Worm (Caenorhabditis elegans) whole organism, L1 larva: ENCODE data around the gene sra-27.

Experiments
- C16A3.4 ChIP-seq: fragments of 150-350 bp; optimal IDR thresholded peaks from 2 replicates; lab custom pipeline; 2014; ENCODE audit warnings: missing biosample characterization, missing genetic modification characterization
- alr-1 ChIP-seq: fragments of 200-800 bp; sonication (Bioruptor generic); optimal IDR thresholded peaks from 2 replicates; lab custom pipeline; 2018; ENCODE audit warnings: borderline replicate concordance, mild to moderate bottlenecking, missing genetic modification characterization, missing compliant biosample characterization
- ama-1 ChIP-seq: fragments of 150-350 bp; optimal IDR thresholded peaks from 2 replicates; lab custom pipeline; 2014
- blmp-1 ChIP-seq: fragments of 150-350 bp; optimal IDR thresholded peaks from 2 replicates; lab custom pipeline; 2014; ENCODE audit warnings: missing biosample characterization, missing genetic modification characterization
- ceh-63 ChIP-seq: fragments of 200-800 bp; sonication (Bioruptor generic); optimal IDR thresholded peaks from 2 replicates; lab custom pipeline; 2018; ENCODE audit warnings: mild to moderate bottlenecking, missing genetic modification characterization, missing compliant biosample characterization
- ceh-82 ChIP-seq, 3 experiments: fragments of 150-350 bp in 1 of 3; sonication (generic microtip) in 2 of 3; optimal IDR thresholded peaks; 2 replicates each; lab custom pipeline; 2014 to 2017; ENCODE audit warnings: missing biosample characterization in 3 of 3, missing genetic modification characterization in 3 of 3
- ceh-90 ChIP-seq: sonication (generic microtip); optimal IDR thresholded peaks from 2 replicates; lab custom pipeline; 2016; ENCODE audit warnings: missing genetic modification characterization, missing compliant biosample characterization
- ces-1 ChIP-seq: fragments of 150-350 bp; optimal IDR thresholded peaks from 2 replicates; lab custom pipeline; 2014; ENCODE audit warnings: missing biosample characterization, missing genetic modification reagents, missing genetic modification characterization
- dsc-1 ChIP-seq: sonication (generic microtip); optimal IDR thresholded peaks from 2 replicates; lab custom pipeline; 2016; ENCODE audit warnings: mild to moderate bottlenecking, missing genetic modification characterization, missing compliant biosample characterization
- efl-1 ChIP-seq, 4 experiments: fragments of 150-350 bp; optimal IDR thresholded peaks in 3 of 4; peaks in 1 of 4; 1 replicate in 1 of 4; 2 replicates in 3 of 4; lab custom pipeline; 2014; ENCODE audit warnings: missing biosample characterization in 2 of 4, missing genetic modification characterization in 2 of 4, missing genetic modification reagents in 2 of 4
- elt-2 ChIP-seq: sonication (generic microtip); optimal IDR thresholded peaks from 2 replicates; lab custom pipeline; 2016; ENCODE audit warnings: missing genetic modification characterization, mild to moderate bottlenecking, inconsistent platforms, missing compliant biosample characterization, missing genetic modification reagents
- elt-3 ChIP-seq, 6 experiments: fragments of 150-350 bp in 1 of 6; sonication (generic microtip); optimal IDR thresholded peaks; 2 replicates each; lab custom pipeline; 2017 to 2018; ENCODE audit warnings: missing biosample characterization in 6 of 6, missing genetic modification characterization in 6 of 6, inconsistent platforms in 1 of 6
- fkh-10 ChIP-seq: sonication (generic microtip); optimal IDR thresholded peaks from 2 replicates; lab custom pipeline; 2017; ENCODE audit warnings: missing biosample characterization, missing genetic modification reagents, missing genetic modification characterization
- fkh-8 ChIP-seq: sonication (generic microtip); optimal IDR thresholded peaks from 2 replicates; lab custom pipeline; 2016; ENCODE audit warnings: mild to moderate bottlenecking, missing genetic modification characterization, missing compliant biosample characterization
- hlh-17 ChIP-seq: fragments of 200-800 bp; sonication (Bioruptor generic); optimal IDR thresholded peaks from 2 replicates; lab custom pipeline; 2018; ENCODE audit warnings: missing genetic modification characterization, mild to moderate bottlenecking, missing compliant biosample characterization, moderate library complexity, borderline replicate concordance
- hlh-4 ChIP-seq: sonication (generic microtip); optimal IDR thresholded peaks from 2 replicates; lab custom pipeline; 2016; ENCODE audit warnings: mild to moderate bottlenecking, missing genetic modification characterization, missing compliant biosample characterization
- jun-1 ChIP-seq: fragments of 150-350 bp; optimal IDR thresholded peaks from 2 replicates; lab custom pipeline; 2014; ENCODE audit warnings: missing biosample characterization, missing genetic modification reagents, missing genetic modification characterization
- lin-14 ChIP-seq: fragments of 200-800 bp; sonication (Bioruptor generic); optimal IDR thresholded peaks from 2 replicates; lab custom pipeline; 2018; ENCODE audit warnings: mild to moderate bottlenecking, missing genetic modification characterization, moderate library complexity, missing compliant biosample characterization
- lin-15B ChIP-seq: fragments of 150-350 bp; sonication (generic microtip); optimal IDR thresholded peaks from 3 replicates; lab custom pipeline; 2014; ENCODE audit warnings: missing biosample characterization, missing genetic modification characterization
- lin-35 ChIP-seq, 2 experiments: fragments of 150-350 bp; optimal IDR thresholded peaks; 2 replicates each; lab custom pipeline; 2014; ENCODE audit warnings: missing biosample characterization in 2 of 2, missing genetic modification characterization in 2 of 2, missing genetic modification reagents in 2 of 2
- lsy-2 ChIP-seq, 2 experiments: fragments of 150-350 bp; optimal IDR thresholded peaks; 2 replicates each; lab custom pipeline; 2014; ENCODE audit warnings: missing biosample characterization in 2 of 2, missing genetic modification characterization in 2 of 2
- mab-9 ChIP-seq: fragments of 200-800 bp; sonication (Bioruptor generic); IDR thresholded peaks from 2 replicates; pipeline ENCODE4 v1.3.6; 2022; ENCODE audit warnings: missing genetic modification reagents, missing genetic modification characterization, missing compliant biosample characterization
- mdl-1 ChIP-seq, 2 experiments: fragments of 150-350 bp; optimal IDR thresholded peaks; 2 replicates each; lab custom pipeline; 2014 to 2017; ENCODE audit warnings: missing biosample characterization in 2 of 2, missing genetic modification characterization in 2 of 2, inconsistent platforms in 1 of 2
- nhr-11 ChIP-seq: fragments of 150-350 bp; optimal IDR thresholded peaks from 2 replicates; lab custom pipeline; 2014; ENCODE audit warnings: missing biosample characterization, missing genetic modification characterization
- nhr-19 ChIP-seq: fragments of 200-800 bp; sonication (Bioruptor generic); conservative IDR thresholded peaks from 2 replicates; pipeline ENCODE4 v1.3.6; 2022; ENCODE audit warnings: missing genetic modification characterization, missing compliant biosample characterization
- nhr-20 ChIP-seq: sonication (generic microtip); optimal IDR thresholded peaks from 2 replicates; lab custom pipeline; 2016; ENCODE audit warnings: mild to moderate bottlenecking, missing genetic modification characterization, missing compliant biosample characterization
- nhr-77 ChIP-seq: fragments of 150-350 bp; optimal IDR thresholded peaks from 2 replicates; lab custom pipeline; 2014; ENCODE audit warnings: missing biosample characterization, missing genetic modification characterization
- nhr-85 ChIP-seq: sonication (generic microtip); peaks from one replicate; lab custom pipeline; 2016; ENCODE audit warnings: missing genetic modification characterization, inconsistent platforms, missing compliant biosample characterization
- pax-3 ChIP-seq: fragments of 200-800 bp; sonication (Bioruptor generic); optimal IDR thresholded peaks from 2 replicates; lab custom pipeline; 2018; ENCODE audit warnings: mild to moderate bottlenecking, missing genetic modification characterization, moderate library complexity, missing compliant biosample characterization
- rnt-1 ChIP-seq: sonication (generic microtip); optimal IDR thresholded peaks from 2 replicates; lab custom pipeline; 2016; ENCODE audit warnings: mild to moderate bottlenecking, missing genetic modification characterization, moderate library complexity, missing compliant biosample characterization
- skn-1 ChIP-seq: fragments of 150-350 bp; optimal IDR thresholded peaks from 2 replicates; lab custom pipeline; 2014; ENCODE audit warnings: missing biosample characterization, missing genetic modification characterization
- snu-23 ChIP-seq: sonication (generic microtip); optimal IDR thresholded peaks from 2 replicates; lab custom pipeline; 2016; ENCODE audit warnings: missing genetic modification characterization, missing compliant biosample characterization
- zag-1 ChIP-seq: fragments of 150-350 bp; optimal IDR thresholded peaks from 2 replicates; lab custom pipeline; 2014; ENCODE audit warnings: missing biosample characterization, missing genetic modification characterization

The sra-27 gene

ce11 chrII:6561300-6561699 lies 7.5 kb upstream of the sra-27 start, which contains the start of gene F18C5.10:
Gene F18C5.10, minus strand, starts transcription at chrII:6561444.
- peak in 1 of 2 experiments; percentile 1 for TF ChIP-seq mdl-1 (tag; optimal IDR thresholded peaks at IDR 0.05; lab: Kevin White, UChicago)
- peak; percentile 11 for TF ChIP-seq snu-23 (GFP tag; lab: Kevin White, UChicago)
- peak in 1 of 2 experiments; percentile 44 for TF ChIP-seq lin-35 (GFP tag; optimal IDR thresholded peaks at IDR 0.05; lab: Kevin White, UChicago)
- TF ChIP-seq nhr-19 (GFP tag; lab: Robert Waterston, UW): peak; percentile 36
- TF ChIP-seq nhr-20: no peak
- TF ChIP-seq rnt-1 (tag; lab: Kevin White, UChicago): peak; percentile 16
- TF ChIP-seq C16A3.4: peak; percentile 20
- TF ChIP-seq ama-1 (lab: Kevin White, UChicago): peak; percentile 14
- peak in 1 of 2 experiments; percentile 26 for TF ChIP-seq lsy-2 (tag; optimal IDR thresholded peaks at IDR 0.05; lab: Kevin White, UChicago)
- TF ChIP-seq zag-1 (tag; lab: Kevin White, UChicago): no peak
- no peak for TF ChIP-seq pax-3

ce11 chrII:6562203-6562867 lies 6.5 kb upstream of the sra-27 start:
- TF ChIP-seq ama-1 (lab: Kevin White, UChicago) (peak; percentile 51), skn-1 (tag; lab: Kevin White, UChicago) (peak; percentile 0), hlh-17 (GFP tag; lab: Kevin White, UChicago) (no peak), elt-3 (tag; optimal IDR thresholded peaks at IDR 0.05; lab: Kevin White, UChicago) (peak in 1 of 6 experiments; percentile 6), fkh-8 (no peak), lin-15B (tag; lab: Kevin White, UChicago) (no peak), nhr-85 (tag; lab: Kevin White, UChicago) (peak; percentile 57), blmp-1 (tag; lab: Kevin White, UChicago) (peak; percentile 65), ceh-90 (tag; lab: Kevin White, UChicago) (no peak), lin-14 (GFP tag; lab: Kevin White, UChicago) (peak; percentile 65), elt-2 (tag; lab: Kevin White, UChicago) (no peak), efl-1 (optimal IDR thresholded peaks at IDR 0.05; lab: Kevin White, UChicago) (no peak), efl-1 (GFP tag; optimal IDR thresholded peaks at IDR 0.05 in 1 of 2; lab: Kevin White, UChicago) (no peak), ceh-82 (tag; optimal IDR thresholded peaks at IDR 0.05; lab: Kevin White, UChicago) (no peak)

- TF ChIP-seq nhr-77 (tag; lab: Kevin White, UChicago) (no peak), lsy-2 (tag; optimal IDR thresholded peaks at IDR 0.05; lab: Kevin White, UChicago) (peak in 1 of 2 experiments; percentile 14), fkh-10 (GFP tag; lab: Kevin White, UChicago) (peak; percentile 44), ceh-90 (tag; lab: Kevin White, UChicago) (no peak), blmp-1 (tag; lab: Kevin White, UChicago) (peak; percentile 50), mab-9 (GFP tag; lab: Robert Waterston, UW) (no peak), zag-1 (tag; lab: Kevin White, UChicago) (no peak), fkh-8 (peak; percentile 35), ceh-82 (tag; optimal IDR thresholded peaks at IDR 0.05; lab: Kevin White, UChicago) (peak in 1 of 3 experiments; percentile 14), jun-1 (tag; lab: Kevin White, UChicago) (peak; percentile 26), lin-14 (GFP tag; lab: Kevin White, UChicago) (peak; percentile 78), nhr-11 (tag; lab: Kevin White, UChicago) (no peak), rnt-1 (tag; lab: Kevin White, UChicago) (peak; percentile 11), dsc-1 (tag; lab: Kevin White, UChicago) (peak; percentile 14), ceh-63 (GFP tag; lab: Kevin White, UChicago) (no peak), snu-23 (GFP tag; lab: Kevin White, UChicago) (peak; percentile 12), efl-1 (optimal IDR thresholded peaks at IDR 0.05; lab: Kevin White, UChicago) (peak; percentile 24 to 40), efl-1 (GFP tag; optimal IDR thresholded peaks at IDR 0.05 in 1 of 2; lab: Kevin White, UChicago) (peak; percentile 16 to 89), ces-1 (GFP tag; lab: Kevin White, UChicago) (no peak), hlh-17 (GFP tag; lab: Kevin White, UChicago) (no peak), hlh-4 (tag; lab: Kevin White, UChicago) (no peak), ama-1 (lab: Kevin White, UChicago) (no peak), alr-1 (tag; lab: Kevin White, UChicago) (no peak)
These were observed 5.6 kb upstream of the sra-27 start for ce11 chrII:6563238-6563637.
